Fruit fly (Drosophila melanogaster): ENCODE results near the gene Cdk12.

Gene Cdk12

DNA sequence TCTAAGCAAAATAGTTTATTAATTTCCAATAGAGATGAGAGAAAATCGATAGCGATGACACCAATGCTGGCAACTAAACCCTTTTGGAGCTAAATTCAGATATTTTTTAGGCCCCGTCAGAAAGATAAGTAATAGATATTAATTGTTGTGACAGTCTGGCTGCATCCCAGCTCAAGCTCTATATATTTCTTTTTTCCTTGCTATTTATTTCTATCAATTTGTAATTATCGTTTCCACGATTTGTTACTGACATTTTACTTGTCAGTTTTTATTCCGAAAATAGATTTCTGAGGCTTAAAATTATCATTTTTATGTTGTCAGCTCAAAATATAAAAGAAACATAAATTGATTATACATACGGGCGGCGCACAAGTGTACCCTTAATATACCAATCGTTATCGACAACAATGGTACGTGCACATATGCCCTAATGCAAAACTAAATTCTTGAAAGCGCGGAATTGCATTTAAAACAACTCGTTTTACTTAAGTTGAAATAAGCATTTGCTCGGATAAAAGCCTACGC lies 52.8 kb downstream of the Cdk12 start, which contains the start of the genes CRIF and SMC5 (continued):
- peak; percentile 93 for TF ChIP-seq Med (GFP tag)
- peak; percentile 39 for TF ChIP-seq Elba2 (GFP tag; optimal IDR thresholded peaks at IDR 0.05)
- peak; percentile 74 for TF ChIP-seq CG13424 (tag; optimal IDR thresholded peaks at IDR 0.05)
- no peak for TF ChIP-seq NfI (GFP tag; optimal IDR thresholded peaks at IDR 0.05)
- TF ChIP-seq jigr1 (GFP tag; IDR thresholded peaks at IDR 0.05), result peak; percentile 39; the same call in 1 of the 3 replicates
- TF ChIP-seq Scr (GFP tag; IDR thresholded peaks at IDR 0.05; ENCODE audit: partially characterized antibody), result peak; percentile 46
- TF ChIP-seq al (GFP tag; IDR thresholded peaks at IDR 0.05), result peak; percentile 32
- TF ChIP-seq zen (tag; optimal IDR thresholded peaks at IDR 0.05), result peak; percentile 61
- TF ChIP-seq CG13296 (GFP tag; optimal IDR thresholded peaks at IDR 0.05), result peak; percentile 35
- TF ChIP-seq Hr78 (GFP tag; optimal IDR thresholded peaks at IDR 0.05), result no peak
- peak; percentile 64 for TF ChIP-seq maf-S (GFP tag; optimal IDR thresholded peaks at IDR 0.05)
- TF ChIP-seq CG11560 (tag; IDR thresholded peaks at IDR 0.05), result peak; percentile 27; the same call in 1 of the 3 replicates
- peak; percentile 14 for TF ChIP-seq CG12744 (GFP tag; optimal IDR thresholded peaks at IDR 0.05)
- no peak for TF ChIP-seq Doc3 (GFP tag; IDR thresholded peaks at IDR 0.05; ENCODE audit: partially characterized antibody)
- peak; percentile 49; the same call in 1 of the 2 replicates for TF ChIP-seq chm (GFP tag; IDR thresholded peaks at IDR 0.05)
- TF ChIP-seq CG14860 (GFP tag; IDR thresholded peaks at IDR 0.05; ENCODE audit: partially characterized antibody), result no peak
- TF ChIP-seq Dek (tag; optimal IDR thresholded peaks at IDR 0.05), result peak; percentile 54
- TF ChIP-seq p53 (GFP tag; optimal IDR thresholded peaks at IDR 0.05), result peak; percentile 48
- no peak for TF ChIP-seq pan (optimal IDR thresholded peaks at IDR 0.05)
- peak in 1 of 2 experiments; percentile 53 for TF ChIP-seq pan (GFP tag; optimal IDR thresholded peaks at IDR 0.05 in 1 of 2, IDR thresholded peaks at IDR 0.05 in 1 of 2)
- peak; percentile 73 for TF ChIP-seq CG13624 (GFP tag; optimal IDR thresholded peaks at IDR 0.05)
- peak; percentile 72 for TF ChIP-seq Kr (GFP tag; optimal IDR thresholded peaks at IDR 0.05)
- TF ChIP-seq fru (optimal IDR thresholded peaks at IDR 0.05), result no peak
- peak; percentile 84 for TF ChIP-seq CoRest (tag; optimal IDR thresholded peaks at IDR 0.05)
- no peak for TF ChIP-seq CG15269 (tag; optimal IDR thresholded peaks at IDR 0.05)
- peak; percentile 97 for TF ChIP-seq sens (GFP tag)
- peak; percentile 44 for TF ChIP-seq Ada2b (GFP tag; IDR thresholded peaks at IDR 0.05)
- peak; percentile 7 for TF ChIP-seq CG9797 (GFP tag; optimal IDR thresholded peaks at IDR 0.05)
- peak; percentile 46 for TF ChIP-seq Hmx (GFP tag; optimal IDR thresholded peaks at IDR 0.05)
- TF ChIP-seq eve (GFP tag; optimal IDR thresholded peaks at IDR 0.05), result peak in 1 of 2 experiments; percentile 90
- peak; percentile 52; the same call in 1 of the 3 replicates for TF ChIP-seq zfh1 (GFP tag; IDR thresholded peaks at IDR 0.05)
- TF ChIP-seq HLH4C (GFP tag; IDR thresholded peaks at IDR 0.05; ENCODE audit: partially characterized antibody), result no peak
- peak; percentile 54 for TF ChIP-seq Camta (GFP tag; optimal IDR thresholded peaks at IDR 0.05)
- no peak for TF ChIP-seq zen2 (GFP tag; IDR thresholded peaks at IDR 0.05; ENCODE audit: partially characterized antibody)
- no peak for TF ChIP-seq Trl (optimal IDR thresholded peaks at IDR 0.05)
- peak; percentile 67 for TF ChIP-seq Trl (GFP tag; optimal IDR thresholded peaks at IDR 0.05)
- peak; percentile 60 for TF ChIP-seq CG4404 (GFP tag; IDR thresholded peaks at IDR 0.05)
- peak; percentile 61 for TF ChIP-seq Sox100B (GFP tag; optimal IDR thresholded peaks at IDR 0.05)
- TF ChIP-seq hkb (optimal IDR thresholded peaks at IDR 0.05), result no peak
- TF ChIP-seq hkb (GFP tag; IDR thresholded peaks at IDR 0.05), result 0 out of 2 replicates have a peak, but pooled peaks have one; percentile 21
- peak; percentile 26; the same call in 1 of the 2 replicates for TF ChIP-seq stc (GFP tag; IDR thresholded peaks at IDR 0.05)
- peak; percentile 62 for TF ChIP-seq Max (GFP tag; optimal IDR thresholded peaks at IDR 0.05)
- TF ChIP-seq ac (GFP tag; optimal IDR thresholded peaks at IDR 0.05), result no peak
- peak; percentile 49; the same call in 1 of the 3 replicates for TF ChIP-seq B-H1 (GFP tag; IDR thresholded peaks at IDR 0.05)
- peak; percentile 78 for TF ChIP-seq CG14710 (tag; optimal IDR thresholded peaks at IDR 0.05)
- peak in 1 of 2 experiments; percentile 5 for TF ChIP-seq crp (GFP tag; optimal IDR thresholded peaks at IDR 0.05)
- TF ChIP-seq sd (tag; optimal IDR thresholded peaks at IDR 0.05), result no peak
- no peak for TF ChIP-seq HLHmδ (GFP tag; optimal IDR thresholded peaks at IDR 0.05)
- TF ChIP-seq disco-r (GFP tag; optimal IDR thresholded peaks at IDR 0.05), result peak; percentile 17
- peak; percentile 30 for TF ChIP-seq ems (GFP tag; optimal IDR thresholded peaks at IDR 0.05)
- TF ChIP-seq CG7786 (GFP tag; optimal IDR thresholded peaks at IDR 0.05), result peak; percentile 52

Measured in whole organism, embryonic.